Fruit fly (Drosophila melanogaster) whole organism, embryonic: ENCODE results near the gene CG16789.

ENCODE experiments used
- Awh ChIP-seq: fragments of 200-800 bp; sonication (Bioruptor generic); IDR thresholded peaks from 2 replicates; pipeline ENCODE4, ENCODE4 v1.3.6; 2022; ENCODE audit warnings: missing biosample characterization, missing genetic modification characterization
- CG10979 ChIP-seq: fragments of 200-800 bp; sonication (Bioruptor generic); optimal IDR thresholded peaks from 2 replicates; lab custom pipeline; 2018; ENCODE audit warnings: missing biosample characterization, mild to moderate bottlenecking, missing genetic modification characterization, moderate library complexity
- CG11456 ChIP-seq: fragments of 200-800 bp; sonication (Bioruptor generic); IDR thresholded peaks from 3 replicates; pipeline ENCODE4 v1.3.6; 2022; ENCODE audit warnings: missing biosample characterization, missing genetic modification characterization
- CG14965 ChIP-seq: fragments of 200-800 bp; sonication (Bioruptor generic); optimal IDR thresholded peaks from 2 replicates; lab custom pipeline; 2016; ENCODE audit warnings: missing biosample characterization, missing genetic modification characterization, borderline replicate concordance
- CG17359 ChIP-seq: fragments of 200-800 bp; sonication (Bioruptor generic); optimal IDR thresholded peaks from 3 replicates; lab custom pipeline; 2018; ENCODE audit warnings: missing biosample characterization, mild to moderate bottlenecking, missing genetic modification characterization, moderate library complexity
- CG3281 ChIP-seq: fragments of 200-800 bp; sonication (Bioruptor generic); optimal IDR thresholded peaks from 3 replicates; lab custom pipeline; 2017; ENCODE audit warnings: missing biosample characterization, mild to moderate bottlenecking, missing genetic modification characterization
- CG34376 ChIP-seq: fragments of 200-800 bp; sonication (Bioruptor generic); optimal IDR thresholded peaks from 2 replicates; lab custom pipeline; 2018; ENCODE audit warnings: missing biosample characterization, mild to moderate bottlenecking, missing genetic modification characterization
- CG34422 ChIP-seq: fragments of 200-800 bp; sonication (Bioruptor generic); IDR thresholded peaks from 3 replicates; pipeline ENCODE4 v1.3.6; 2022; ENCODE audit warnings: missing biosample characterization, missing genetic modification characterization
- CG6272 ChIP-seq: fragments of 200-800 bp; sonication (Bioruptor generic); IDR thresholded peaks from 2 replicates; pipeline ENCODE4 v1.3.6; 2022; ENCODE audit warnings: missing biosample characterization, missing genetic modification characterization
- CG6654 ChIP-seq: fragments of 200-800 bp; sonication (Bioruptor generic); optimal IDR thresholded peaks from 2 replicates; lab custom pipeline; 2017; ENCODE audit warnings: missing biosample characterization, mild to moderate bottlenecking, missing genetic modification characterization
- CG6765 ChIP-seq: fragments of 200-800 bp; sonication (Bioruptor generic); optimal IDR thresholded peaks from 3 replicates; lab custom pipeline; 2017; ENCODE audit warnings: missing biosample characterization, mild to moderate bottlenecking, missing genetic modification characterization
- CG7372 ChIP-seq: fragments of 200-800 bp; sonication (Bioruptor generic); IDR thresholded peaks from 2 replicates; pipeline ENCODE4 v1.3.6; 2022; ENCODE audit warnings: missing biosample characterization, missing genetic modification characterization
- CG7745 ChIP-seq: fragments of 200-800 bp; sonication (Bioruptor generic); optimal IDR thresholded peaks from 2 replicates; lab custom pipeline; 2018; ENCODE audit warnings: missing biosample characterization, mild to moderate bottlenecking, missing genetic modification characterization, moderate library complexity
- CG7963 ChIP-seq: fragments of 200-800 bp; sonication (Bioruptor generic); IDR thresholded peaks from 3 replicates; pipeline ENCODE4 v1.3.6; 2022; ENCODE audit warnings: missing biosample characterization, missing genetic modification characterization; ENCODE audit not compliant: partially characterized antibody
- CG8765 ChIP-seq: fragments of 200-800 bp; sonication (Bioruptor generic); IDR thresholded peaks from 2 replicates; pipeline ENCODE4 v1.3.6; 2022; ENCODE audit warnings: missing biosample characterization, missing genetic modification characterization
- CG9817 ChIP-seq: fragments of 200-800 bp; sonication (Bioruptor generic); optimal IDR thresholded peaks from 2 replicates; lab custom pipeline; 2018; ENCODE audit warnings: missing biosample characterization, mild to moderate bottlenecking, missing genetic modification characterization, moderate library complexity
- CrebB ChIP-seq: fragments of 200-800 bp; sonication (Bioruptor generic); optimal IDR thresholded peaks from 3 replicates; lab custom pipeline; 2018; ENCODE audit warnings: missing biosample characterization, mild to moderate bottlenecking, missing genetic modification characterization
- Ets97D ChIP-seq: fragments of 200-800 bp; sonication (Bioruptor generic); optimal IDR thresholded peaks from 3 replicates; lab custom pipeline; 2016; ENCODE audit warnings: missing biosample characterization, missing genetic modification characterization
- Fer1 ChIP-seq: fragments of 200-800 bp; sonication (Bioruptor generic); optimal IDR thresholded peaks from 2 replicates; lab custom pipeline; 2017; ENCODE audit warnings: missing biosample characterization, mild to moderate bottlenecking, missing genetic modification characterization
- Fer2 ChIP-seq: fragments of 200-800 bp; sonication (Bioruptor generic); optimal IDR thresholded peaks from 2 replicates; lab custom pipeline; 2018; ENCODE audit warnings: missing biosample characterization, mild to moderate bottlenecking, missing genetic modification characterization, moderate library complexity
- HLH4C ChIP-seq: fragments of 200-800 bp; sonication (Bioruptor generic); IDR thresholded peaks from 3 replicates; pipeline ENCODE4 v1.3.6; 2022; ENCODE audit warnings: missing biosample characterization, missing genetic modification characterization; ENCODE audit not compliant: partially characterized antibody
- HmgZ ChIP-seq: fragments of 200-800 bp; sonication (Bioruptor generic); optimal IDR thresholded peaks from 2 replicates; lab custom pipeline; 2018; ENCODE audit warnings: missing biosample characterization, mild to moderate bottlenecking, missing genetic modification characterization
- Lhr ChIP-seq: fragments of 200-800 bp; sonication (Bioruptor generic); optimal IDR thresholded peaks from 3 replicates; lab custom pipeline; 2017; ENCODE audit warnings: mild to moderate bottlenecking, missing biosample characterization, missing genetic modification reagents, missing genetic modification characterization
- Mrtf ChIP-seq: fragments of 200-800 bp; sonication (Bioruptor generic); IDR thresholded peaks from 3 replicates; pipeline ENCODE4 v1.3.6; 2022; ENCODE audit warnings: missing biosample characterization, missing genetic modification characterization
- Neu2 ChIP-seq: fragments of 200-800 bp; sonication (Bioruptor generic); optimal IDR thresholded peaks from 3 replicates; lab custom pipeline; 2016; ENCODE audit warnings: missing biosample characterization, missing genetic modification characterization, borderline replicate concordance
- Nf-YC ChIP-seq: fragments of 200-800 bp; optimal IDR thresholded peaks from 3 replicates; lab custom pipeline; 2019; ENCODE audit warnings: missing biosample characterization, mild to moderate bottlenecking, missing genetic modification characterization, moderate library complexity
- abd-A ChIP-seq: fragments of 200-800 bp; sonication (Bioruptor generic); optimal IDR thresholded peaks from 3 replicates; lab custom pipeline; 2019; ENCODE audit warnings: missing biosample characterization, mild to moderate bottlenecking, missing genetic modification characterization, moderate library complexity
- amos ChIP-seq: fragments of 200-800 bp; sonication (Bioruptor generic); IDR thresholded peaks from 2 replicates; pipeline ENCODE4 v1.3.6; 2022; ENCODE audit warnings: missing biosample characterization, missing genetic modification characterization; ENCODE audit not compliant: partially characterized antibody
- ase ChIP-seq: fragments of 200-800 bp; sonication (Bioruptor generic); IDR thresholded peaks from 3 replicates; pipeline ENCODE4 v1.3.6; 2022; ENCODE audit warnings: missing biosample characterization, missing genetic modification characterization
- chif ChIP-seq, 2 experiments: fragments of 200-800 bp; sonication (Bioruptor generic); optimal IDR thresholded peaks; 3 replicates each; lab custom pipeline; 2016; ENCODE audit warnings: missing biosample characterization in 2 of 2, missing genetic modification characterization in 2 of 2
- crc ChIP-seq: fragments of 200-800 bp; sonication (Bioruptor generic); optimal IDR thresholded peaks from 2 replicates; lab custom pipeline; 2016; ENCODE audit warnings: missing biosample characterization, missing genetic modification characterization
- esg ChIP-seq: fragments of 200-800 bp; sonication (Bioruptor generic); conservative IDR thresholded peaks from 2 replicates; pipeline ENCODE4 v1.3.6; 2022; ENCODE audit warnings: missing biosample characterization, missing genetic modification characterization
- fd64A ChIP-seq: fragments of 200-800 bp; sonication (Bioruptor generic); optimal IDR thresholded peaks from 3 replicates; lab custom pipeline; 2018; ENCODE audit warnings: missing biosample characterization, mild to moderate bottlenecking, missing genetic modification characterization
- grn ChIP-seq: fragments of 200-800 bp; sonication (Bioruptor generic); optimal IDR thresholded peaks from 3 replicates; lab custom pipeline; 2017; ENCODE audit warnings: missing biosample characterization, missing genetic modification characterization
- hth ChIP-seq: fragments of >200 bp; optimal IDR thresholded peaks from 2 replicates; lab custom pipeline; 2017; ENCODE audit warnings: inconsistent platforms
- klu ChIP-seq: fragments of 200-800 bp; sonication (Bioruptor generic); IDR thresholded peaks from 2 replicates; pipeline ENCODE4 v1.3.6; 2022; ENCODE audit warnings: missing biosample characterization, missing genetic modification characterization
- lov ChIP-seq, 2 experiments: fragments of 200-800 bp in 1 of 2; fragments of >200 bp in 1 of 2; sonication (Bioruptor generic) in 1 of 2; IDR thresholded peaks in 1 of 2; optimal IDR thresholded peaks in 1 of 2; 2 replicates in 1 of 2; 3 replicates in 1 of 2; pipeline versions ENCODE4 v1.3.6 to Lab custom; 2017 to 2022; ENCODE audit warnings: missing biosample characterization in 1 of 2, missing genetic modification characterization in 1 of 2
- mirr ChIP-seq: fragments of 200-800 bp; sonication (Bioruptor generic); optimal IDR thresholded peaks from 3 replicates; lab custom pipeline; 2018; ENCODE audit warnings: missing biosample characterization, mild to moderate bottlenecking, missing genetic modification characterization
- pfk ChIP-seq: fragments of 200-800 bp; sonication (Bioruptor generic); optimal IDR thresholded peaks from 2 replicates; lab custom pipeline; 2018; ENCODE audit warnings: missing biosample characterization, mild to moderate bottlenecking, missing genetic modification characterization, moderate library complexity
- repo ChIP-seq: fragments of 200-800 bp; sonication (Bioruptor generic); optimal IDR thresholded peaks from 2 replicates; lab custom pipeline; 2016; ENCODE audit warnings: missing biosample characterization, missing genetic modification characterization
- salm ChIP-seq: fragments of 200-800 bp; sonication (Bioruptor generic); optimal IDR thresholded peaks from 2 replicates; lab custom pipeline; 2018; ENCODE audit warnings: missing biosample characterization, mild to moderate bottlenecking, missing genetic modification characterization
- sima ChIP-seq: fragments of 200-800 bp; sonication (Bioruptor generic); optimal IDR thresholded peaks from 2 replicates; lab custom pipeline; 2016; ENCODE audit warnings: missing biosample characterization, missing genetic modification characterization
- slp2 ChIP-seq: fragments of 200-800 bp; sonication (Bioruptor generic); optimal IDR thresholded peaks from 2 replicates; lab custom pipeline; 2016; ENCODE audit warnings: missing biosample characterization, missing genetic modification characterization
- sug ChIP-seq: fragments of 200-800 bp; optimal IDR thresholded peaks from 2 replicates; lab custom pipeline; 2019; ENCODE audit warnings: missing biosample characterization, mild to moderate bottlenecking, missing genetic modification characterization, moderate library complexity
- tio ChIP-seq: fragments of 200-800 bp; sonication (Bioruptor generic); optimal IDR thresholded peaks from 2 replicates; lab custom pipeline; 2017; ENCODE audit warnings: missing biosample characterization, missing genetic modification characterization, inconsistent platforms
- vvl ChIP-seq: fragments of 200-800 bp; sonication (Bioruptor generic); IDR thresholded peaks from 2 replicates; pipeline ENCODE4 v1.3.6; 2022; ENCODE audit warnings: missing biosample characterization, missing genetic modification characterization
- wdn ChIP-seq: fragments of 200-800 bp; sonication (Bioruptor generic); IDR thresholded peaks from 2 replicates; pipeline ENCODE4 v1.3.6; 2022; ENCODE audit warnings: missing biosample characterization, missing genetic modification characterization
- wor ChIP-seq: fragments of 200-800 bp; sonication (Bioruptor generic); IDR thresholded peaks from 2 replicates; pipeline ENCODE4 v1.3.6; 2022; ENCODE audit warnings: missing biosample characterization, missing genetic modification characterization

CG16789 gene

DNA sequence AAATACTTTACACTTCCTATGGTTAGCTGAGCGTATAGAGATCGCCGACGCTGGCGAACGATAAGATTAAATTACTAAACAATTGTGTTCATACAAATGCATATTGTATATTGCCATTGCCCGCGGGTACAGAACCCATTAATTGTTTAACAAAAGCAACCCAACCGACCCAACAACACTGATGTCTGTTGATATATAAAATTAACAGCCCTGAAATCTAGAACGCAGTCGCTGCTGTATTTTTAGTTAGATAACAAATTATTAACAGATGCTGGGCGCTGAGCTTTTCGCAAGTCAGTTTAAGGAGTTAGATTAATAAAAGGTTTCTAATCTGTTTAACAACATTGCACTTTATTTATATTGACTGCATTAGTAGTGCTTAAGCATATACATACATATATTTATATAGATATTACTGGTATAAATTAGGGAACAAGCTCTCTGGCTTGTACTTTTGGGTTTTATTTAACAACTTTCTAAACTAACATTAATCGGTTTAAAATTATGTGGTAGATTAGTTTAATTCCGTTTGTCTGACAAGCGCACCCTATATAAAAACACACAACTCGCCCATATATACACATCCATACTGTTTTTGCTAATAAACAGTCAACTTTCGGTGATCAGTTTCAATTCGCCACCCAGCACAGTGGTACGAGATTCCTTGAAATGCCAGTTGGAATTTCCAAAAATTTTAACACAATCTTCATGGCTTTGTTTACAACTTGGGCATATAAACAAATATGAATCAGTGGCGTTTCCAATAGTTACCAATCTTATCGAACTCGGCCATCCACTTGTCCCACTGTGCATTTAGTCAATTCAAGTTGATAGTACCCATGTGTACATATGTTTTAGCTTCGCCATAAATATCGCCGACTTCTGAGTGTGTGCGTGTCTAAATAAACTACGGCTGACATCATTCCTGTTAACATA lies 37.8 kb upstream of the CG16789 start (continued):
- TF ChIP-seq Fer2 (peak; percentile 68), abd-A (tag; lab: Kevin White, UChicago) (no peak), Ets97D (GFP tag; lab: Kevin White, UChicago) (peak; percentile 78), Mrtf (GFP tag; lab: Robert Waterston, UW) (peak; percentile 88), CG34422 (GFP tag; lab: Robert Waterston, UW) (peak; percentile 93), klu (GFP tag; lab: Robert Waterston, UW) (peak; percentile 82), CG8765 (GFP tag; lab: Robert Waterston, UW) (peak; percentile 64; the same call in 1 of the 2 replicates), Neu2 (GFP tag; lab: Kevin White, UChicago) (peak; percentile 61), ase (GFP tag; lab: Robert Waterston, UW) (peak; percentile 85), CG6654 (GFP tag; lab: Kevin White, UChicago) (peak; percentile 74), crc (peak; percentile 92), CG6765 (GFP tag; lab: Kevin White, UChicago) (peak; percentile 91), CG10979 (tag; lab: Kevin White, UChicago) (peak; percentile 68), CG3281 (peak; percentile 96), HLH4C (GFP tag; lab: Robert Waterston, UW) (no peak), hth (lab: Kevin White, UChicago) (no peak), sima (GFP tag; lab: Kevin White, UChicago) (peak; percentile 63), CG17359 (tag; lab: Kevin White, UChicago) (peak; percentile 86), CrebB (peak; percentile 75), HmgZ (tag; lab: Kevin White, UChicago) (peak; percentile 90), wor (GFP tag; lab: Robert Waterston, UW) (peak; percentile 48; the same call in 1 of the 2 replicates), CG7963 (GFP tag; lab: Robert Waterston, UW) (no peak), lov (optimal IDR thresholded peaks at IDR 0.05; lab: Kevin White, UChicago) (no peak), lov (GFP tag; IDR thresholded peaks at IDR 0.05; lab: Robert Waterston, UW) (peak; percentile 43; the same call in 1 of the 3 replicates), CG6272 (GFP tag; lab: Robert Waterston, UW) (peak; percentile 88), grn (GFP tag; lab: Kevin White, UChicago) (peak; percentile 70), Lhr (GFP tag; lab: Kevin White, UChicago) (no peak), esg (GFP tag; lab: Robert Waterston, UW) (peak; percentile 83), sug (tag; lab: Kevin White, UChicago) (peak; percentile 78), CG7372 (peak; percentile 85), CG34376 (peak; percentile 91), Nf-YC (tag; lab: Kevin White, UChicago) (peak; percentile 74), CG11456 (GFP tag; lab: Robert Waterston, UW) (peak; percentile 93), CG9817 (peak; percentile 90), CG7745 (tag; lab: Kevin White, UChicago) (no peak), vvl (GFP tag; lab: Robert Waterston, UW) (peak; percentile 97), mirr (GFP tag; lab: Kevin White, UChicago) (peak; percentile 94), wdn (GFP tag; lab: Robert Waterston, UW) (peak; percentile 91), pfk (GFP tag; lab: Kevin White, UChicago) (peak; percentile 21), fd64A (peak; percentile 26), Awh (GFP tag; lab: Robert Waterston, UW) (peak; percentile 71), tio (peak; percentile 75), amos (GFP tag; lab: Robert Waterston, UW) (no peak), chif (GFP tag; optimal IDR thresholded peaks at IDR 0.05; lab: Kevin White, UChicago) (peak; percentile 72 to 94), repo (peak; percentile 90), salm (peak; percentile 65), Fer1 (GFP tag; lab: Kevin White, UChicago) (peak; percentile 95), CG14965 (GFP tag; lab: Kevin White, UChicago) (peak; percentile 26), slp2 (GFP tag; lab: Kevin White, UChicago) (peak; percentile 74)
